Worm (Caenorhabditis elegans): ENCODE data around the gene K03A11.5.
A peak's percentile ranks its signal among the peaks of the same experiment; 100 is the strongest.

K03A11.5 gene

ce11 chrX:13021446-13021845 is 41.9 kb upstream of the K03A11.5 start:
- TF ChIP-seq nhr-47 (tag; optimal IDR thresholded peaks at IDR 0.05) (no peak), lin-14 (GFP tag; optimal IDR thresholded peaks at IDR 0.05) (peak; percentile 3), nhr-71 (tag; optimal IDR thresholded peaks at IDR 0.05) (no peak), nhr-19 (GFP tag; conservative IDR thresholded peaks at IDR 0.05) (no peak), fkh-4 (tag; optimal IDR thresholded peaks at IDR 0.05; ENCODE audit: borderline replicate concordance) (no peak), mab-9 (GFP tag; IDR thresholded peaks at IDR 0.05) (no peak), ama-1 (optimal IDR thresholded peaks at IDR 0.05) (no peak)

DNA sequence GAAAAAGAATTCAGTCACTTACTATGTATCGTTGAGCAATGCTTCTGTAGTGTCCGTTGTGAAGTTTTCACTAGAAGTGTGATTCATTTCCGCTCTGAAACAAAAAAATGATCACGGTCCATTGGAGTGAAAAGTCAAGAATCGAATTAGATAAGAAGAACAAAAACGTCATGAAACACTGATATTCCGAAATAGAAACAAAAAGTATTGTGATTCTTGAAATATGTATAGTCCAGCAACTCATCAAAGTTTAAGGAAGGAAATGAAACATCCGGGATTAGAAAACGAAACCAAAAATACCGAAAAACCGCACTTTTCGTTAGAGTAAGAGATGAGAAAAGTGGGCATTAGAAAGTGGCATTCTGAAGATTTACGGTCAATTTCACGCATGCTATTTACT is 30.7 kb upstream of the K03A11.5 start, which contains the start of gene npr-10:
Gene npr-10, minus strand, starts transcription at position 101 of the 400 bp plus-strand sequence.
- TF ChIP-seq jun-1 (tag; optimal IDR thresholded peaks at IDR 0.05), result no peak
- TF ChIP-seq nhr-71 (tag; optimal IDR thresholded peaks at IDR 0.05), result peak; percentile 15
- peak; percentile 2 for TF ChIP-seq nhr-47 (tag; optimal IDR thresholded peaks at IDR 0.05)
- no peak for TF ChIP-seq ama-1 (optimal IDR thresholded peaks at IDR 0.05)
- TF ChIP-seq lin-14 (GFP tag; optimal IDR thresholded peaks at IDR 0.05), result no peak
- TF ChIP-seq dsc-1 (tag; optimal IDR thresholded peaks at IDR 0.05), result no peak
- TF ChIP-seq sox-4 (tag; optimal IDR thresholded peaks at IDR 0.05), result peak; percentile 14
- no peak for TF ChIP-seq rnt-1 (tag; optimal IDR thresholded peaks at IDR 0.05)
- TF ChIP-seq fkh-8 (tag; optimal IDR thresholded peaks at IDR 0.05), result peak; percentile 45
- TF ChIP-seq C34B4.2 (tag; optimal IDR thresholded peaks at IDR 0.05), result no peak
- TF ChIP-seq sup-37 (GFP tag; optimal IDR thresholded peaks at IDR 0.05), result no peak
- no peak for TF ChIP-seq mep-1 (tag; optimal IDR thresholded peaks at IDR 0.05)

DNA sequence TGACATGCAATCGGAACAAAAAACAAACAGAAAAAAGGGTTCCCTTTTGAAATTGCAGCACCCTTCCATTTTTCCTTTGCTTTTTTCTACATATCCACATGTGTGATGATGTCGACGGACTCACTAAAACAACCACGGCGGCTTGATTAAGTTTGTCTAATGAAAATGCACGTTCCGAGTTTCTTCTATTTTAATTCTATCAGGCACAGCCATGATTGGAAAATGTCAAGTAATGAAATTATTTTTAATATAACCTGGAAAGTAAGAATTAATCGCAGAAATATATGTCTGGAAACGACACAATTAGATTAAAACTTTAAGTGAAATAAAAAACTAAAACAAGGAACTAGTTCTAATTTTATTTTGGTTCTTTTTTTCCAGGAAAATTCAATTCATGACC is 29.5 kb upstream of the K03A11.5 start:
- TF ChIP-seq efl-1 (optimal IDR thresholded peaks at IDR 0.05), result no peak
- peak in 1 of 2 experiments; percentile 54 for TF ChIP-seq efl-1 (GFP tag; optimal IDR thresholded peaks at IDR 0.05 in 1 of 2)
- TF ChIP-seq nhr-84 (tag; optimal IDR thresholded peaks at IDR 0.05), result no peak
- TF ChIP-seq lin-14 (GFP tag; optimal IDR thresholded peaks at IDR 0.05), result peak; percentile 5
- peak; percentile 36 for TF ChIP-seq nhr-47 (tag; optimal IDR thresholded peaks at IDR 0.05)

DNA sequence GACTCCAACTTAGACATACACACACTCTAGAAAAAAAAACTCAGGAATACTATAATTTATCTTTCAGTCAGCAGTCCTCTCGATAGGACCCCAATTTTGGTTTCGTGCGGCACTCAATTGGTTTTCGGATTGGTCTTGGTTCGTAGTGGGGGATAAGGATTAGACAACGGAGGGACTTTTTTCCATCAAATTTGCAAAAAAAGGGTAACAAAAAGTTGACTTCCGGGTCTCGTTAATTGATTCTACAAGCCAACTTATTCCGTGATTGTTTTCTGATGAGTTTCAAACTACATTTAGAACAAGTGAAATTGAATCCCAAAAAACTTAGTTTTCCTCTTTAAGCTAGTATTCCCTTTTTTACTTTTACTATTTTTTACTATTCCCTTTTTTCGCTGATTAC is 29.0 kb upstream of the K03A11.5 start:
- TF ChIP-seq tbx-2 (tag; optimal IDR thresholded peaks at IDR 0.05) (peak; percentile 53), jun-1 (tag; optimal IDR thresholded peaks at IDR 0.05) (no peak)

ce11 chrX:13038791-13039190 is 24.5 kb upstream of the K03A11.5 start:
- no peak for TF ChIP-seq efl-1 (optimal IDR thresholded peaks at IDR 0.05)
- peak in 1 of 2 experiments; percentile 85 for TF ChIP-seq efl-1 (GFP tag; optimal IDR thresholded peaks at IDR 0.05 in 1 of 2)
- TF ChIP-seq nhr-47 (tag; optimal IDR thresholded peaks at IDR 0.05), result peak; percentile 9
- peak; percentile 7 for TF ChIP-seq lin-14 (GFP tag; optimal IDR thresholded peaks at IDR 0.05)
- TF ChIP-seq C16A3.4 (tag; optimal IDR thresholded peaks at IDR 0.05), result peak; percentile 19
- TF ChIP-seq nhr-237 (tag; optimal IDR thresholded peaks at IDR 0.05), result no peak
- TF ChIP-seq unc-30 (tag; optimal IDR thresholded peaks at IDR 0.05), result no peak
- TF ChIP-seq dsc-1 (tag; optimal IDR thresholded peaks at IDR 0.05), result no peak
- no peak for TF ChIP-seq zag-1 (tag; optimal IDR thresholded peaks at IDR 0.05)
- TF ChIP-seq nhr-20 (tag; optimal IDR thresholded peaks at IDR 0.05), result peak; percentile 29
- TF ChIP-seq nhr-90 (tag; optimal IDR thresholded peaks at IDR 0.05; ENCODE audit: poor library complexity), result peak; percentile 43
- peak in 1 of 6 experiments; percentile 32 for TF ChIP-seq elt-3 (tag; optimal IDR thresholded peaks at IDR 0.05)
- no peak for TF ChIP-seq egl-27 (tag; optimal IDR thresholded peaks at IDR 0.05)
- TF ChIP-seq sox-4 (tag; optimal IDR thresholded peaks at IDR 0.05), result no peak
- TF ChIP-seq lin-39 (tag; optimal IDR thresholded peaks at IDR 0.05), result no peak
- no peak for TF ChIP-seq nhr-11 (tag; optimal IDR thresholded peaks at IDR 0.05)
- TF ChIP-seq lin-35 (GFP tag; optimal IDR thresholded peaks at IDR 0.05), result peak in 1 of 2 experiments; percentile 51
- peak; percentile 19 for TF ChIP-seq nhr-71 (tag; optimal IDR thresholded peaks at IDR 0.05)
- TF ChIP-seq tlp-1 (tag; optimal IDR thresholded peaks at IDR 0.05), result no peak
- TF ChIP-seq nhr-19 (GFP tag; conservative IDR thresholded peaks at IDR 0.05), result 0 out of 2 replicates have a peak, but pooled peaks have one; percentile 6
- TF ChIP-seq lin-13 (GFP tag; optimal IDR thresholded peaks at IDR 0.05), result no peak
- peak; percentile 18 for TF ChIP-seq snu-23 (GFP tag; optimal IDR thresholded peaks at IDR 0.05)
- TF ChIP-seq lsy-2 (tag; optimal IDR thresholded peaks at IDR 0.05), result peak in 1 of 2 experiments; percentile 38
- no peak for TF ChIP-seq aha-1 (tag; optimal IDR thresholded peaks at IDR 0.05)
- TF ChIP-seq lin-15B (tag; optimal IDR thresholded peaks at IDR 0.05), result no peak
